Fruit fly (Drosophila melanogaster) whole organism, prepupa: ENCODE data around the gene NTPase.

Experiments used
- CG10631 ChIP-seq: fragments of 200-800 bp; sonication (Bioruptor generic); optimal IDR thresholded peaks from 2 replicates; lab custom pipeline; 2016; ENCODE audit warnings: missing biosample characterization, missing genetic modification characterization
- CG10669 ChIP-seq: fragments of 200-800 bp; sonication (Bioruptor generic); optimal IDR thresholded peaks from 3 replicates; lab custom pipeline; 2018; ENCODE audit warnings: missing biosample characterization, mild to moderate bottlenecking, missing genetic modification characterization, moderate library complexity
- CG11294 ChIP-seq: fragments of 200-800 bp; sonication (Bioruptor generic); IDR thresholded peaks from 2 replicates; pipeline ENCODE4 v1.3.6; 2022; ENCODE audit warnings: missing biosample characterization, missing genetic modification characterization
- CG11762 ChIP-seq: fragments of 200-800 bp; sonication (Bioruptor generic); optimal IDR thresholded peaks from 3 replicates; lab custom pipeline; 2016; ENCODE audit warnings: missing biosample characterization, missing genetic modification characterization; ENCODE audit not compliant: insufficient read depth
- CG15336 ChIP-seq: fragments of 200-800 bp; sonication (Bioruptor generic); IDR thresholded peaks from 2 replicates; pipeline ENCODE4 v1.3.6; 2022; ENCODE audit warnings: missing biosample characterization, missing genetic modification characterization
- CG1621 ChIP-seq: fragments of 200-800 bp; sonication (Bioruptor generic); optimal IDR thresholded peaks from 3 replicates; lab custom pipeline; 2018; ENCODE audit warnings: missing biosample characterization, mild to moderate bottlenecking, missing genetic modification characterization
- CG16779 ChIP-seq: fragments of 200-800 bp; sonication (Bioruptor generic); optimal IDR thresholded peaks from 3 replicates; lab custom pipeline; 2017; ENCODE audit warnings: missing biosample characterization, mild to moderate bottlenecking, missing genetic modification characterization
- CG31627 ChIP-seq: fragments of 200-800 bp; sonication (Bioruptor generic); optimal IDR thresholded peaks from 3 replicates; lab custom pipeline; 2016; ENCODE audit warnings: missing biosample characterization, missing genetic modification characterization
- CG32006 ChIP-seq: fragments of 200-800 bp; sonication (Bioruptor generic); optimal IDR thresholded peaks from 3 replicates; lab custom pipeline; 2017; ENCODE audit warnings: missing biosample characterization, mild to moderate bottlenecking, missing genetic modification characterization
- CG6163 ChIP-seq: fragments of 200-800 bp; sonication (Bioruptor generic); IDR thresholded peaks from 3 replicates; pipeline ENCODE4 v1.3.6; 2022; ENCODE audit warnings: missing biosample characterization, missing genetic modification characterization
- CG6276 ChIP-seq: fragments of 200-800 bp; sonication (Bioruptor generic); optimal IDR thresholded peaks from 2 replicates; lab custom pipeline; 2017; ENCODE audit warnings: missing biosample characterization, mild to moderate bottlenecking, missing genetic modification characterization
- CG6854 ChIP-seq: fragments of 200-800 bp; sonication (Bioruptor generic); optimal IDR thresholded peaks from 2 replicates; lab custom pipeline; 2017; ENCODE audit warnings: missing biosample characterization, mild to moderate bottlenecking, missing genetic modification characterization
- CG7368 ChIP-seq: fragments of 200-800 bp; sonication (Bioruptor generic); optimal IDR thresholded peaks from 3 replicates; lab custom pipeline; 2016; ENCODE audit warnings: missing biosample characterization, missing genetic modification characterization
- CG8119 ChIP-seq: fragments of 200-800 bp; sonication (Bioruptor generic); IDR thresholded peaks from 3 replicates; pipeline ENCODE4 v1.3.6; 2022; ENCODE audit warnings: missing biosample characterization, missing genetic modification characterization
- CG8319 ChIP-seq: fragments of 200-800 bp; sonication (Bioruptor generic); optimal IDR thresholded peaks from 3 replicates; lab custom pipeline; 2016; ENCODE audit warnings: missing biosample characterization, missing genetic modification characterization
- Eip75B ChIP-seq: fragments of 200-800 bp; sonication (Bioruptor generic); optimal IDR thresholded peaks from 3 replicates; lab custom pipeline; 2016; ENCODE audit warnings: missing biosample characterization, missing genetic modification characterization
- Eip78C ChIP-seq: fragments of 200-800 bp; sonication (Bioruptor generic); peaks from one replicate; lab custom pipeline; 2016; ENCODE audit warnings: missing biosample characterization, missing genetic modification characterization
- Gug ChIP-seq: fragments of 200-800 bp; sonication (Bioruptor generic); IDR thresholded peaks from 2 replicates; pipeline ENCODE4 v1.3.6; 2022; ENCODE audit warnings: missing biosample characterization, missing genetic modification characterization
- Hr38 ChIP-seq: sonication (Bioruptor generic); optimal IDR thresholded peaks from 2 replicates; lab custom pipeline; 2016; ENCODE audit warnings: missing biosample characterization, missing genetic modification characterization
- Hr39 ChIP-seq: fragments of 200-800 bp; sonication (Bioruptor generic); optimal IDR thresholded peaks from 2 replicates; lab custom pipeline; 2016; ENCODE audit warnings: missing biosample characterization, missing genetic modification characterization
- Hr4 ChIP-seq: fragments of 200-800 bp; sonication (Bioruptor generic); optimal IDR thresholded peaks from 3 replicates; lab custom pipeline; 2016; ENCODE audit warnings: missing biosample characterization, missing genetic modification characterization
- Lpt ChIP-seq: fragments of 200-800 bp; sonication (Bioruptor generic); optimal IDR thresholded peaks from 3 replicates; lab custom pipeline; 2016; ENCODE audit warnings: missing biosample characterization, missing genetic modification characterization
- Smox ChIP-seq: fragments of 200-800 bp; sonication (Bioruptor generic); optimal IDR thresholded peaks from 3 replicates; lab custom pipeline; 2016; ENCODE audit warnings: missing biosample characterization, missing genetic modification characterization
- Sox102F ChIP-seq: fragments of 200-800 bp; sonication (Bioruptor generic); optimal IDR thresholded peaks from 2 replicates; lab custom pipeline; 2016; ENCODE audit warnings: missing biosample characterization, mild to moderate bottlenecking, missing genetic modification characterization
- Sox14 ChIP-seq: fragments of 200-800 bp; sonication (Bioruptor generic); optimal IDR thresholded peaks from 3 replicates; lab custom pipeline; 2016; ENCODE audit warnings: missing biosample characterization, missing genetic modification characterization
- Sox15 ChIP-seq: fragments of 200-800 bp; sonication (Bioruptor generic); optimal IDR thresholded peaks from 3 replicates; lab custom pipeline; 2016; ENCODE audit warnings: missing biosample characterization, missing genetic modification characterization
- achi ChIP-seq: fragments of 200-800 bp; sonication (Bioruptor generic); optimal IDR thresholded peaks from 3 replicates; lab custom pipeline; 2016; ENCODE audit warnings: missing biosample characterization, missing genetic modification characterization
- acj6 ChIP-seq: fragments of 200-800 bp; sonication (Bioruptor generic); optimal IDR thresholded peaks from 3 replicates; lab custom pipeline; 2016; ENCODE audit warnings: missing biosample characterization, missing genetic modification characterization
- dac ChIP-seq: fragments of 200-800 bp; sonication (Bioruptor generic); optimal IDR thresholded peaks from 2 replicates; lab custom pipeline; 2017; ENCODE audit warnings: missing biosample characterization, mild to moderate bottlenecking, missing genetic modification characterization
- dsx ChIP-seq: fragments of 200-800 bp; optimal IDR thresholded peaks from 3 replicates; lab custom pipeline; 2019; ENCODE audit warnings: missing biosample characterization, mild to moderate bottlenecking, missing genetic modification characterization, moderate library complexity; ENCODE audit not compliant: poor library complexity, severe bottlenecking
- eg ChIP-seq: fragments of 200-800 bp; sonication (Bioruptor generic); IDR thresholded peaks from 3 replicates; pipeline ENCODE4 v1.3.6; 2022; ENCODE audit warnings: missing biosample characterization, missing genetic modification characterization
- esn ChIP-seq: fragments of 200-800 bp; sonication (Bioruptor generic); optimal IDR thresholded peaks from 2 replicates; lab custom pipeline; 2016; ENCODE audit warnings: missing biosample characterization, mild to moderate bottlenecking, missing genetic modification characterization, moderate library complexity
- fd59A ChIP-seq: fragments of 200-800 bp; sonication (Bioruptor generic); optimal IDR thresholded peaks from 2 replicates; lab custom pipeline; 2017; ENCODE audit warnings: missing biosample characterization, mild to moderate bottlenecking, missing genetic modification characterization, missing genetic modification reagents
- net ChIP-seq: fragments of 200-800 bp; sonication (Bioruptor generic); optimal IDR thresholded peaks from 3 replicates; lab custom pipeline; 2016; ENCODE audit warnings: missing biosample characterization, missing genetic modification characterization
- pdm3 ChIP-seq: fragments of 200-800 bp; sonication (Bioruptor generic); optimal IDR thresholded peaks from 3 replicates; lab custom pipeline; 2016; ENCODE audit warnings: missing biosample characterization, missing genetic modification characterization
- spab ChIP-seq: fragments of 200-800 bp; sonication (Bioruptor generic); optimal IDR thresholded peaks from 2 replicates; lab custom pipeline; 2017; ENCODE audit warnings: missing biosample characterization, mild to moderate bottlenecking, missing genetic modification characterization, missing genetic modification reagents
- ss ChIP-seq, 2 experiments: fragments of 200-800 bp; sonication (Bioruptor generic); optimal IDR thresholded peaks; 2 replicates in 1 of 2; 3 replicates in 1 of 2; lab custom pipeline; 2017 to 2018; ENCODE audit warnings: mild to moderate bottlenecking in 2 of 2, missing biosample characterization in 2 of 2, missing genetic modification characterization in 2 of 2, moderate library complexity in 1 of 2
- svp ChIP-seq: fragments of 200-800 bp; sonication (Bioruptor generic); peaks from one replicate; lab custom pipeline; 2016; ENCODE audit warnings: missing biosample characterization, missing genetic modification characterization
- topi ChIP-seq: fragments of 200-800 bp; sonication (Bioruptor generic); optimal IDR thresholded peaks from 3 replicates; lab custom pipeline; 2016; ENCODE audit warnings: missing biosample characterization, missing genetic modification characterization
- vri ChIP-seq: fragments of 200-800 bp; sonication (Bioruptor generic); optimal IDR thresholded peaks from 3 replicates; lab custom pipeline; 2016; ENCODE audit warnings: missing biosample characterization, mild to moderate bottlenecking, missing genetic modification characterization

The NTPase gene

dm6 chr2L:2851589-2851988 lies 34.1 kb downstream of the NTPase start (continued):
- TF ChIP-seq CG7368 (no peak), fd59A (GFP tag; lab: Kevin White, UChicago) (no peak), eg (no peak; the same call in 2 of the 3 replicates), net (GFP tag; lab: Kevin White, UChicago) (no peak), Lpt (GFP tag; lab: Kevin White, UChicago) (no peak), Eip75B (GFP tag; lab: Kevin White, UChicago) (no peak), Sox14 (GFP tag; lab: Kevin White, UChicago) (no peak), ss (GFP tag; optimal IDR thresholded peaks at IDR 0.05; lab: Kevin White, UChicago) (no peak), CG6276 (GFP tag; lab: Kevin White, UChicago) (peak; percentile 24), Hr4 (GFP tag; lab: Kevin White, UChicago) (peak; percentile 27), CG10669 (GFP tag; lab: Kevin White, UChicago) (no peak), CG11762 (GFP tag; lab: Kevin White, UChicago) (no peak), CG32006 (GFP tag; lab: Kevin White, UChicago) (peak; percentile 62), esn (no peak), vri (GFP tag; lab: Kevin White, UChicago) (no peak), CG8319 (GFP tag; lab: Kevin White, UChicago) (no peak)

- TF ChIP-seq CG11294 (GFP tag; lab: Robert Waterston, UW) (no peak), Eip78C (no peak), dac (GFP tag; lab: Kevin White, UChicago) (no peak), CG16779 (tag; lab: Kevin White, UChicago) (no peak), CG10631 (no peak), Eip75B (GFP tag; lab: Kevin White, UChicago) (no peak), acj6 (GFP tag; lab: Kevin White, UChicago) (no peak), Hr39 (no peak), pdm3 (GFP tag; lab: Kevin White, UChicago) (no peak), Gug (no peak), CG31627 (no peak), Sox102F (GFP tag; lab: Kevin White, UChicago) (no peak), eg (no peak), spab (no peak), dsx (GFP tag; lab: Kevin White, UChicago) (no peak), achi (GFP tag; lab: Kevin White, UChicago) (no peak), CG6163 (GFP tag; lab: Robert Waterston, UW) (no peak), CG32006 (GFP tag; lab: Kevin White, UChicago) (no peak), ss (GFP tag; optimal IDR thresholded peaks at IDR 0.05; lab: Kevin White, UChicago) (no peak)
Observed at dm6 chr2L:2847112-2847682, 38.5 kb downstream of the NTPase start, which contains the start of the genes CG3117 and CG2983. CG3117 (minus strand) TSS chr2L:2847212. CG2983 (plus strand) TSS chr2L:2847632.

dm6 chr2L:2845634-2846033 lies 40.0 kb downstream of the NTPase start, which contains the start of gene CG18557:
CG18557 (minus strand) TSS chr2L:2845734.
- TF ChIP-seq svp (GFP tag; lab: Kevin White, UChicago): peak; percentile 77
- TF ChIP-seq dac (GFP tag; lab: Kevin White, UChicago): no peak
- TF ChIP-seq, all 60 proteins: peak for 1

- TF ChIP-seq CG11294 (GFP tag; lab: Robert Waterston, UW) (no peak), Sox14 (GFP tag; lab: Kevin White, UChicago) (no peak), CG1621 (tag; lab: Kevin White, UChicago) (no peak), achi (GFP tag; lab: Kevin White, UChicago) (no peak), spab (no peak), CG8119 (no peak), Hr38 (GFP tag; lab: Kevin White, UChicago) (no peak), CG15336 (GFP tag; lab: Robert Waterston, UW) (no peak), ss (GFP tag; optimal IDR thresholded peaks at IDR 0.05; lab: Kevin White, UChicago) (no peak), Smox (GFP tag; lab: Kevin White, UChicago) (no peak), CG6854 (GFP tag; lab: Kevin White, UChicago) (no peak), Sox15 (GFP tag; lab: Kevin White, UChicago) (no peak), topi (GFP tag; lab: Kevin White, UChicago) (no peak), Sox102F (GFP tag; lab: Kevin White, UChicago) (no peak), Lpt (GFP tag; lab: Kevin White, UChicago) (no peak), CG31627 (no peak), Eip75B (GFP tag; lab: Kevin White, UChicago) (no peak)
Observed at dm6 chr2L:2844413-2844812, 41.2 kb downstream of the NTPase start, which contains the start of gene CG18558. CG18558 (minus strand) TSS chr2L:2844513.
